Worm (Caenorhabditis elegans): Measurements from ENCODE around the gene F25B5.6.

The F25B5.6 gene

ce11 chrIII:5930659-5931058, 17.9 kb downstream of the F25B5.6 start:
- TF ChIP-seq nhr-11 (tag; optimal IDR thresholded peaks at IDR 0.05) (no peak), nhr-129 (tag; optimal IDR thresholded peaks at IDR 0.05) (peak; percentile 17), ztf-1 (GFP tag; conservative IDR thresholded peaks at IDR 0.05) (no peak), crh-2 (tag; optimal IDR thresholded peaks at IDR 0.05) (no peak), alr-1 (tag; optimal IDR thresholded peaks at IDR 0.05) (no peak), Y55F3AM.14 (GFP tag; optimal IDR thresholded peaks at IDR 0.05) (no peak), F13H6.1 (tag; optimal IDR thresholded peaks at IDR 0.05) (peak; percentile 24), dmd-4 (tag; optimal IDR thresholded peaks at IDR 0.05) (no peak), egl-27 (tag; optimal IDR thresholded peaks at IDR 0.05) (no peak), skn-1 (tag; optimal IDR thresholded peaks at IDR 0.05) (no peak), mdl-1 (tag; optimal IDR thresholded peaks at IDR 0.05) (no peak), ztf-11 (tag; optimal IDR thresholded peaks at IDR 0.05) (no peak), lin-11 (tag; optimal IDR thresholded peaks at IDR 0.05) (no peak), C34F6.9 (tag; optimal IDR thresholded peaks at IDR 0.05) (no peak), sma-9 (GFP tag; optimal IDR thresholded peaks at IDR 0.05) (peak; percentile 33), sma-9 (tag; optimal IDR thresholded peaks at IDR 0.05) (no peak), blmp-1 (tag; optimal IDR thresholded peaks at IDR 0.05; ENCODE audit: insufficient read depth) (no peak), lin-39 (tag; optimal IDR thresholded peaks at IDR 0.05) (no peak), fos-1 (tag; optimal IDR thresholded peaks at IDR 0.05) (no peak), nhr-12 (tag; optimal IDR thresholded peaks at IDR 0.05) (no peak), lsy-2 (tag; optimal IDR thresholded peaks at IDR 0.05) (peak in 1 of 2 experiments; percentile 40), nhr-10 (tag; optimal IDR thresholded peaks at IDR 0.05) (no peak), nhr-237 (tag; optimal IDR thresholded peaks at IDR 0.05) (no peak), nhr-6 (tag; optimal IDR thresholded peaks at IDR 0.05) (no peak)

- TF ChIP-seq lin-11 (tag; optimal IDR thresholded peaks at IDR 0.05) (peak; percentile 17), F13H6.1 (tag; optimal IDR thresholded peaks at IDR 0.05) (peak; percentile 26), unc-55 (GFP tag; optimal IDR thresholded peaks at IDR 0.05) (peak; percentile 84), nhr-25 (tag; optimal IDR thresholded peaks at IDR 0.05) (peak; percentile 60), ztf-4 (tag; optimal IDR thresholded peaks at IDR 0.05) (no peak), elt-3 (tag; optimal IDR thresholded peaks at IDR 0.05) (no peak), nhr-129 (tag; optimal IDR thresholded peaks at IDR 0.05) (peak; percentile 36), C34F6.9 (tag; optimal IDR thresholded peaks at IDR 0.05) (peak; percentile 85), R02D3.7 (tag; optimal IDR thresholded peaks at IDR 0.05) (no peak), gmeb-1 (tag; optimal IDR thresholded peaks at IDR 0.05) (peak; percentile 47), sma-9 (GFP tag; optimal IDR thresholded peaks at IDR 0.05) (peak; percentile 58), sma-9 (tag; optimal IDR thresholded peaks at IDR 0.05) (no peak), unc-62 (GFP tag; optimal IDR thresholded peaks at IDR 0.05) (no peak), lin-13 (GFP tag; optimal IDR thresholded peaks at IDR 0.05) (peak; percentile 41), ama-1 (optimal IDR thresholded peaks at IDR 0.05) (no peak), nhr-21 (tag; optimal IDR thresholded peaks at IDR 0.05) (peak; percentile 38), crh-2 (tag; optimal IDR thresholded peaks at IDR 0.05) (peak; percentile 54), fos-1 (tag; optimal IDR thresholded peaks at IDR 0.05) (peak; percentile 27), lsy-2 (tag; optimal IDR thresholded peaks at IDR 0.05) (peak; percentile 30 to 79), snpc-4 (tag; optimal IDR thresholded peaks at IDR 0.05) (peak; percentile 32), egl-27 (tag; optimal IDR thresholded peaks at IDR 0.05) (no peak), sma-3 (GFP tag; optimal IDR thresholded peaks at IDR 0.05) (peak; percentile 39)
Measured at ce11 chrIII:5925724-5926123, 22.8 kb downstream of the F25B5.6 start, which contains the start of the genes dnc-2 and bcl-7. Gene dnc-2 (minus strand): TSS chrIII:5925756. Gene bcl-7 (plus strand): TSS chrIII:5926086.

DNA sequence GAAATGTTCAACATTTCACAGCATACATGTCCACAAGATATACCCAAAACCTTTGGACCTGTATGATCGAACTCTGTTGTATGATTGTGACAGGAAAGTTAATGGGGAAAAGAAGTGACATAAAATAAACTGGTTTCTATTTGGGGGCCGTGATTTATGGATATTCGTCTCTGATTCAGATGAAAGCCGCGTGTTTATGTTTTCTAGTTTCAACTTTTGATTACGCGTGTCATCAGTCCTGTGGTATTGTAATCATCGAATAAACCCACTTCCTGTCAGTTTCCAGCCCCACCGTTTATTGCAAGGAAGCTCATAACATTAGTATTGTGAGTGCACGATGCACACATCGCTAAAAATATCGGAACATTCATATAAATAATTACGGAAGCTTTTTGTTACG, 26.3 kb downstream of the F25B5.6 start:
- no peak for TF ChIP-seq elt-1 (tag; optimal IDR thresholded peaks at IDR 0.05)
- no peak for TF ChIP-seq nhr-11 (tag; optimal IDR thresholded peaks at IDR 0.05)
- peak; percentile 83 for TF ChIP-seq nhr-25 (tag; optimal IDR thresholded peaks at IDR 0.05)
- TF ChIP-seq unc-62 (GFP tag; optimal IDR thresholded peaks at IDR 0.05): no peak
- TF ChIP-seq unc-55 (GFP tag; optimal IDR thresholded peaks at IDR 0.05): no peak
- no peak for TF ChIP-seq nhr-6 (tag; optimal IDR thresholded peaks at IDR 0.05)
- no peak for TF ChIP-seq alr-1 (tag; optimal IDR thresholded peaks at IDR 0.05)
- no peak for TF ChIP-seq ceh-82 (tag; optimal IDR thresholded peaks at IDR 0.05)
- peak; percentile 3 for TF ChIP-seq nhr-129 (tag; optimal IDR thresholded peaks at IDR 0.05)
- TF ChIP-seq nhr-12 (tag; optimal IDR thresholded peaks at IDR 0.05): no peak
- no peak for TF ChIP-seq mdl-1 (tag; optimal IDR thresholded peaks at IDR 0.05)
- TF ChIP-seq nhr-21 (tag; optimal IDR thresholded peaks at IDR 0.05): peak; percentile 49
- TF ChIP-seq lsy-2 (tag; optimal IDR thresholded peaks at IDR 0.05): no peak
- no peak for TF ChIP-seq F13H6.1 (tag; optimal IDR thresholded peaks at IDR 0.05)
- TF ChIP-seq peb-1 (tag; optimal IDR thresholded peaks at IDR 0.05): no peak
- TF ChIP-seq unc-39 (tag; optimal IDR thresholded peaks at IDR 0.05): no peak
- peak; percentile 33 for TF ChIP-seq blmp-1 (tag; optimal IDR thresholded peaks at IDR 0.05; ENCODE audit: insufficient read depth)
- TF ChIP-seq ama-1 (optimal IDR thresholded peaks at IDR 0.05): no peak
- no peak for TF ChIP-seq nhr-23 (tag; optimal IDR thresholded peaks at IDR 0.05)
- no peak for TF ChIP-seq C34F6.9 (tag; optimal IDR thresholded peaks at IDR 0.05)
- no peak for TF ChIP-seq mab-5 (tag; optimal IDR thresholded peaks at IDR 0.05)
- TF ChIP-seq zag-1 (tag; optimal IDR thresholded peaks at IDR 0.05): no peak
- TF ChIP-seq lin-13 (GFP tag; optimal IDR thresholded peaks at IDR 0.05): no peak
- no peak for TF ChIP-seq R02D3.7 (tag; optimal IDR thresholded peaks at IDR 0.05)
- no peak for TF ChIP-seq nhr-10 (tag; optimal IDR thresholded peaks at IDR 0.05)
- TF ChIP-seq sma-3 (GFP tag; optimal IDR thresholded peaks at IDR 0.05): peak; percentile 59
- TF ChIP-seq sma-9 (GFP tag; optimal IDR thresholded peaks at IDR 0.05): peak; percentile 73
- no peak for TF ChIP-seq sma-9 (tag; optimal IDR thresholded peaks at IDR 0.05)
- TF ChIP-seq nhr-237 (tag; optimal IDR thresholded peaks at IDR 0.05): no peak
- TF ChIP-seq aly-2 (tag; optimal IDR thresholded peaks at IDR 0.05): no peak
- peak; percentile 6 for TF ChIP-seq egl-27 (tag; optimal IDR thresholded peaks at IDR 0.05)
- no peak for TF ChIP-seq ztf-4 (tag; optimal IDR thresholded peaks at IDR 0.05)
- TF ChIP-seq Y55F3AM.14 (GFP tag; optimal IDR thresholded peaks at IDR 0.05): no peak
- no peak for TF ChIP-seq skn-1 (tag; optimal IDR thresholded peaks at IDR 0.05)
- TF ChIP-seq ztf-1 (GFP tag; conservative IDR thresholded peaks at IDR 0.05): no peak
- no peak for TF ChIP-seq snpc-4 (tag; optimal IDR thresholded peaks at IDR 0.05)
- peak; percentile 25 for TF ChIP-seq crh-2 (tag; optimal IDR thresholded peaks at IDR 0.05)
- peak; percentile 25 for TF ChIP-seq gmeb-1 (tag; optimal IDR thresholded peaks at IDR 0.05)
- no peak for TF ChIP-seq fos-1 (tag; optimal IDR thresholded peaks at IDR 0.05)
- no peak for TF ChIP-seq ztf-11 (tag; optimal IDR thresholded peaks at IDR 0.05)

All from whole organism, L2 larva.